Worm (Caenorhabditis elegans): ENCODE measurements around the gene F13B12.7.

ce11 chrIV:10394858-10395257 is 48.8 kb upstream of the F13B12.7 start, which contains the start of gene R10H10.4:
- TF ChIP-seq ztf-29 (GFP tag; IDR thresholded peaks at IDR 0.05) (no peak), T22C8.4 (GFP tag; IDR thresholded peaks at IDR 0.05) (no peak), flt-1 (GFP tag; IDR thresholded peaks at IDR 0.05) (no peak), ref-1 (GFP tag; conservative IDR thresholded peaks at IDR 0.05) (no peak), cog-1 (tag; optimal IDR thresholded peaks at IDR 0.05) (no peak), ztf-23 (GFP tag; IDR thresholded peaks at IDR 0.05) (no peak)

Measured in whole organism, midembryonic.